Fruit fly (Drosophila melanogaster) whole organism, embryonic: Measurements from ENCODE around the gene CG13917.

ENCODE experiments used
- Adf1 ChIP-seq: fragments of 200-800 bp; sonication (Bioruptor generic); IDR thresholded peaks from 2 replicates; pipeline ENCODE4 v1.3.6; 2022; ENCODE audit warnings: missing biosample characterization, missing genetic modification characterization
- Aef1 ChIP-seq: fragments of 200-800 bp; sonication (Bioruptor generic); IDR thresholded peaks from 3 replicates; pipeline ENCODE4 v1.3.6; 2022; ENCODE audit warnings: missing biosample characterization, missing genetic modification characterization
- Bgb ChIP-seq: fragments of 200-800 bp; sonication (Bioruptor generic); IDR thresholded peaks from 2 replicates; pipeline ENCODE4 v1.3.6; 2022; ENCODE audit warnings: missing biosample characterization, missing genetic modification characterization; ENCODE audit not compliant: partially characterized antibody
- BtbVII ChIP-seq: fragments of 200-800 bp; sonication (Bioruptor generic); optimal IDR thresholded peaks from 3 replicates; lab custom pipeline; 2017; ENCODE audit warnings: missing biosample characterization, mild to moderate bottlenecking, missing genetic modification characterization
- CG11560 ChIP-seq: fragments of 200-800 bp; sonication (Bioruptor generic); IDR thresholded peaks from 3 replicates; pipeline ENCODE4 v1.3.6; 2022; ENCODE audit warnings: missing biosample characterization, missing genetic modification characterization
- CG12236 ChIP-seq: fragments of 200-800 bp; sonication (Bioruptor generic); optimal IDR thresholded peaks from 2 replicates; lab custom pipeline; 2016; ENCODE audit warnings: missing biosample characterization, missing genetic modification characterization
- CG14441 ChIP-seq: fragments of 200-800 bp; sonication (Bioruptor generic); IDR thresholded peaks from 2 replicates; pipeline ENCODE4 v1.3.6; 2022; ENCODE audit warnings: missing biosample characterization, missing genetic modification characterization
- CG15073 ChIP-seq: fragments of 200-800 bp; sonication (Bioruptor generic); optimal IDR thresholded peaks from 2 replicates; lab custom pipeline; 2016; ENCODE audit warnings: missing biosample characterization, missing genetic modification characterization
- CG15479 ChIP-seq: fragments of 200-800 bp; sonication (Bioruptor generic); optimal IDR thresholded peaks from 3 replicates; lab custom pipeline; 2019; ENCODE audit warnings: missing biosample characterization, mild to moderate bottlenecking, missing genetic modification characterization, moderate library complexity
- CG1647 ChIP-seq: fragments of 200-800 bp; sonication (Bioruptor generic); optimal IDR thresholded peaks from 3 replicates; lab custom pipeline; 2016; ENCODE audit warnings: missing biosample characterization, missing genetic modification characterization
- CG17328 ChIP-seq: fragments of 200-800 bp; sonication (Bioruptor generic); IDR thresholded peaks from 2 replicates; pipeline ENCODE4 v1.3.6; 2022; ENCODE audit warnings: missing biosample characterization, missing genetic modification characterization
- CG17568 ChIP-seq: fragments of 200-800 bp; sonication (Bioruptor generic); optimal IDR thresholded peaks from 2 replicates; lab custom pipeline; 2018; ENCODE audit warnings: missing biosample characterization, mild to moderate bottlenecking, missing genetic modification characterization, moderate library complexity
- CG17912 ChIP-seq: fragments of 200-800 bp; sonication (Bioruptor generic); optimal IDR thresholded peaks from 2 replicates; lab custom pipeline; 2018; ENCODE audit warnings: missing biosample characterization, mild to moderate bottlenecking, missing genetic modification characterization
- CG2120 ChIP-seq: fragments of 200-800 bp; sonication (Bioruptor generic); optimal IDR thresholded peaks from 3 replicates; lab custom pipeline; 2016; ENCODE audit warnings: missing biosample characterization, missing genetic modification characterization
- CG3065 ChIP-seq: fragments of 200-800 bp; sonication (Bioruptor generic); optimal IDR thresholded peaks from 2 replicates; lab custom pipeline; 2016; ENCODE audit warnings: missing biosample characterization, missing genetic modification characterization
- CG31388 ChIP-seq: fragments of 200-800 bp; sonication (Bioruptor generic); optimal IDR thresholded peaks from 2 replicates; lab custom pipeline; 2016; ENCODE audit warnings: missing biosample characterization, missing genetic modification characterization
- CG31441 ChIP-seq: fragments of 200-800 bp; sonication (Bioruptor generic); IDR thresholded peaks from 2 replicates; pipeline ENCODE4 v1.3.6; 2022; ENCODE audit warnings: missing biosample characterization, missing genetic modification characterization
- CG3281 ChIP-seq: fragments of 200-800 bp; sonication (Bioruptor generic); optimal IDR thresholded peaks from 3 replicates; lab custom pipeline; 2017; ENCODE audit warnings: missing biosample characterization, mild to moderate bottlenecking, missing genetic modification characterization
- CG33213 ChIP-seq: fragments of 200-800 bp; sonication (Bioruptor generic); optimal IDR thresholded peaks from 3 replicates; lab custom pipeline; 2016; ENCODE audit warnings: missing biosample characterization, missing genetic modification characterization
- CG33557 ChIP-seq: fragments of 200-800 bp; sonication (Bioruptor generic); optimal IDR thresholded peaks from 2 replicates; lab custom pipeline; 2019; ENCODE audit warnings: missing biosample characterization, mild to moderate bottlenecking, missing genetic modification characterization, moderate library complexity
- CG6854 ChIP-seq: fragments of 200-800 bp; sonication (Bioruptor generic); optimal IDR thresholded peaks from 3 replicates; lab custom pipeline; 2017; ENCODE audit warnings: missing biosample characterization, mild to moderate bottlenecking, missing genetic modification characterization
- CG9817 ChIP-seq: fragments of 200-800 bp; sonication (Bioruptor generic); optimal IDR thresholded peaks from 2 replicates; lab custom pipeline; 2018; ENCODE audit warnings: missing biosample characterization, mild to moderate bottlenecking, missing genetic modification characterization, moderate library complexity
- Chrac-16 ChIP-seq: fragments of 200-800 bp; sonication (Bioruptor generic); optimal IDR thresholded peaks from 3 replicates; lab custom pipeline; 2016; ENCODE audit warnings: missing biosample characterization, missing genetic modification characterization
- CoRest ChIP-seq: fragments of 200-800 bp; sonication (Bioruptor generic); optimal IDR thresholded peaks from 3 replicates; lab custom pipeline; 2018; ENCODE audit warnings: missing biosample characterization, mild to moderate bottlenecking, missing genetic modification characterization, moderate library complexity
- D ChIP-seq, 2 experiments: fragments of 200-800 bp in 1 of 2; fragments of >200 bp in 1 of 2; sonication (Bioruptor generic) in 1 of 2; optimal IDR thresholded peaks; 2 replicates in 1 of 2; 3 replicates in 1 of 2; lab custom pipeline; 2017; ENCODE audit warnings: mild to moderate bottlenecking in 1 of 2, missing biosample characterization in 1 of 2, missing genetic modification characterization in 1 of 2, missing genetic modification reagents in 1 of 2
- E2f1 ChIP-seq: fragments of 200-800 bp; sonication (Bioruptor generic); IDR thresholded peaks from 2 replicates; pipeline ENCODE4 v1.3.6; 2022; ENCODE audit warnings: missing biosample characterization, missing genetic modification characterization
- Eip74EF ChIP-seq, 2 experiments: fragments of 200-800 bp in 1 of 2; fragments of >200 bp in 1 of 2; sonication (Bioruptor generic) in 1 of 2; optimal IDR thresholded peaks; 2 replicates each; lab custom pipeline; 2017 to 2019; ENCODE audit warnings: missing biosample characterization in 2 of 2, missing genetic modification characterization in 2 of 2, mild to moderate bottlenecking in 1 of 2, moderate library complexity in 1 of 2
- Ets65A ChIP-seq: fragments of 200-800 bp; sonication (Bioruptor generic); peaks from one replicate; lab custom pipeline; 2016; ENCODE audit warnings: missing biosample characterization, missing genetic modification characterization
- HLH54F ChIP-seq: fragments of 200-800 bp; sonication (Bioruptor generic); optimal IDR thresholded peaks from 3 replicates; lab custom pipeline; 2016; ENCODE audit warnings: missing biosample characterization, missing genetic modification characterization
- HmgD ChIP-seq: fragments of 200-800 bp; sonication (Bioruptor generic); optimal IDR thresholded peaks from 3 replicates; lab custom pipeline; 2016; ENCODE audit warnings: missing biosample characterization, missing genetic modification characterization
- Hr3 ChIP-seq: fragments of 200-800 bp; sonication (Bioruptor generic); optimal IDR thresholded peaks from 3 replicates; lab custom pipeline; 2016; ENCODE audit warnings: missing biosample characterization, missing genetic modification characterization
- Hr51 ChIP-seq, 2 experiments: fragments of 200-800 bp; sonication (Bioruptor generic); optimal IDR thresholded peaks; 2 replicates in 1 of 2; 3 replicates in 1 of 2; lab custom pipeline; 2016 to 2018; ENCODE audit warnings: missing biosample characterization in 2 of 2, missing genetic modification characterization in 2 of 2, mild to moderate bottlenecking in 1 of 2, moderate library complexity in 1 of 2
- Lim3 ChIP-seq: fragments of 200-800 bp; sonication (Bioruptor generic); IDR thresholded peaks from 2 replicates; pipeline ENCODE4 v1.3.6; 2022; ENCODE audit warnings: missing biosample characterization, missing genetic modification characterization
- NfI ChIP-seq: fragments of 200-800 bp; sonication (Bioruptor generic); optimal IDR thresholded peaks from 3 replicates; lab custom pipeline; 2018; ENCODE audit warnings: missing biosample characterization, mild to moderate bottlenecking, missing genetic modification characterization, moderate library complexity
- Poxn ChIP-seq: fragments of 200-800 bp; sonication (Bioruptor generic); IDR thresholded peaks from 2 replicates; pipeline ENCODE4 v1.3.6; 2022; ENCODE audit warnings: missing biosample characterization, missing genetic modification characterization
- Ravus ChIP-seq: fragments of 200-800 bp; sonication (Bioruptor generic); IDR thresholded peaks from 2 replicates; pipeline ENCODE4 v1.3.6; 2022; ENCODE audit warnings: missing biosample characterization, missing genetic modification characterization
- Rx ChIP-seq: fragments of 200-800 bp; sonication (Bioruptor generic); IDR thresholded peaks from 2 replicates; pipeline ENCODE4 v1.3.6; 2022; ENCODE audit warnings: missing biosample characterization, missing genetic modification characterization
- Sry-β ChIP-seq: fragments of 200-800 bp; sonication (Bioruptor generic); optimal IDR thresholded peaks from 2 replicates; lab custom pipeline; 2018; ENCODE audit warnings: missing biosample characterization, mild to moderate bottlenecking, missing genetic modification characterization, moderate library complexity
- corto ChIP-seq: fragments of 200-800 bp; sonication (Bioruptor generic); optimal IDR thresholded peaks from 2 replicates; lab custom pipeline; 2016; ENCODE audit warnings: missing biosample characterization, mild to moderate bottlenecking, missing genetic modification characterization, moderate library complexity
- dati ChIP-seq: fragments of 200-800 bp; sonication (Bioruptor generic); IDR thresholded peaks from 2 replicates; pipeline ENCODE4 v1.3.6; 2022; ENCODE audit warnings: missing biosample characterization, missing genetic modification characterization
- eve ChIP-seq, 2 experiments: fragments of >200 bp; optimal IDR thresholded peaks; 2 replicates each; lab custom pipeline; 2017; ENCODE audit warnings: missing biosample characterization in 2 of 2, missing genetic modification characterization in 2 of 2
- eyg ChIP-seq: fragments of 200-800 bp; sonication (Bioruptor generic); optimal IDR thresholded peaks from 3 replicates; lab custom pipeline; 2016; ENCODE audit warnings: missing biosample characterization, missing genetic modification characterization
- h ChIP-seq: fragments of >200 bp; optimal IDR thresholded peaks from 2 replicates; lab custom pipeline; 2017
- ind ChIP-seq: fragments of 200-800 bp; sonication (Bioruptor generic); optimal IDR thresholded peaks from 3 replicates; lab custom pipeline; 2016; ENCODE audit warnings: missing biosample characterization, missing genetic modification characterization
- ken ChIP-seq: fragments of 200-800 bp; sonication (Bioruptor generic); IDR thresholded peaks from 3 replicates; pipeline ENCODE4 v1.3.6; 2022; ENCODE audit warnings: missing biosample characterization, missing genetic modification characterization
- odd ChIP-seq: fragments of 200-800 bp; sonication (Bioruptor generic); optimal IDR thresholded peaks from 2 replicates; lab custom pipeline; 2017; ENCODE audit warnings: missing biosample characterization, mild to moderate bottlenecking, missing genetic modification characterization
- onecut ChIP-seq: fragments of 200-800 bp; sonication (Bioruptor generic); IDR thresholded peaks from 2 replicates; pipeline ENCODE4 v1.3.6; 2022; ENCODE audit warnings: missing biosample characterization, missing genetic modification characterization
- otp ChIP-seq: fragments of 200-800 bp; sonication (Bioruptor generic); IDR thresholded peaks from 3 replicates; pipeline ENCODE4, ENCODE4 v1.3.6; 2022; ENCODE audit warnings: missing biosample characterization, missing genetic modification characterization
- tgo ChIP-seq: fragments of 200-800 bp; sonication (Bioruptor generic); IDR thresholded peaks from 3 replicates; pipeline ENCODE4 v1.3.6; 2022; ENCODE audit warnings: missing biosample characterization, missing genetic modification characterization
- tx ChIP-seq: fragments of 200-800 bp; sonication (Bioruptor generic); optimal IDR thresholded peaks from 2 replicates; lab custom pipeline; 2016; ENCODE audit warnings: missing biosample characterization, missing genetic modification characterization
- usp ChIP-seq: fragments of >200 bp; optimal IDR thresholded peaks from 2 replicates; lab custom pipeline; 2017; ENCODE audit warnings: missing biosample characterization, missing genetic modification characterization
- z ChIP-seq: fragments of 200-800 bp; sonication (Bioruptor generic); IDR thresholded peaks from 3 replicates; pipeline ENCODE4 v1.3.6; 2022; ENCODE audit warnings: missing biosample characterization, missing genetic modification characterization

CG13917 gene

DNA sequence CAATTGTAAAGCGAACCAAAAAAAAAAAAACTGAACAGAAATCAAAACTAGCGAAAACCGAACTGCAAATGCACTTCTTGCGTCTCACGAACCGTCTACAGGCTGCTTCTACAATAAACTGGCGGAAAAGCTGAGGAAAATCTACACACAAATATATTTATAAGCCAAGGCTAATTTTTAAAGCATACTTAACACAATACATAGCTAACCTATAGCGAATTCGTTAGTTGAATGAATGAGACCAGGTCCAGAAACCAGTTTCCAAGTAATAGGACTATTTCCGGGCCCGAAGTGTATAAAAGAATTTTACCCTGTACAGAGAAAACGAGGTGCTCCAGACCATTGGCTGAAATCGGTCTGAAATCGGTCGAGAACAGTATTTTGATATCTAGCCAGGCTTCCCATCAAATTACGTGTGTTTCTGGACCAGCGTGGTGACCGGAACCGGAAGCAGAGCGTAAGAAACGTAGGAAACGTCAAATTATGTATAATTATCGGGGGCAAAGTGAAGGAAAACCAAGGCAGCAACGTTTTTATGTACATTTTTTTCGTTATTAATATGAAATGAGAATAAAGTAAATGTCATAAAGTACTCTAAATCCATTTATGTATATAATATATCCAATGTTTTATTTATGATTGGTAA is 645 bp upstream of the CG13917 start (continued):
- TF ChIP-seq Ravus (GFP tag; lab: Robert Waterston, UW) (no peak), h (lab: Kevin White, UChicago) (no peak), Hr3 (no peak), tgo (no peak), HmgD (GFP tag; lab: Kevin White, UChicago) (no peak), D (optimal IDR thresholded peaks at IDR 0.05; lab: Kevin White, UChicago) (no peak), D (GFP tag; optimal IDR thresholded peaks at IDR 0.05; lab: Kevin White, UChicago) (no peak), BtbVII (GFP tag; lab: Kevin White, UChicago) (peak; percentile 25), z (GFP tag; lab: Robert Waterston, UW) (0 out of 3 replicates have a peak, but pooled peaks have one; percentile 12), dati (no peak), Sry-β (GFP tag; lab: Kevin White, UChicago) (no peak), Lim3 (no peak), CG1647 (no peak), Adf1 (no peak), CG9817 (tag; lab: Kevin White, UChicago) (no peak), ken (GFP tag; lab: Robert Waterston, UW) (no peak), Hr51 (GFP tag; optimal IDR thresholded peaks at IDR 0.05; lab: Kevin White, UChicago) (no peak), CG33557 (no peak), CG15479 (no peak), CG17912 (GFP tag; lab: Kevin White, UChicago) (no peak), Ets65A (GFP tag; lab: Kevin White, UChicago) (no peak), CG15073 (GFP tag; lab: Kevin White, UChicago) (no peak), tx (no peak), HLH54F (GFP tag; lab: Kevin White, UChicago) (no peak), eve (GFP tag; optimal IDR thresholded peaks at IDR 0.05; lab: Kevin White, UChicago) (no peak), Bgb (GFP tag; lab: Robert Waterston, UW) (no peak), ind (GFP tag; lab: Kevin White, UChicago) (no peak), odd (GFP tag; lab: Kevin White, UChicago) (no peak), Chrac-16 (GFP tag; lab: Kevin White, UChicago) (no peak), eyg (no peak), CG17568 (GFP tag; lab: Kevin White, UChicago) (peak; percentile 35), CG12236 (no peak), CG31441 (GFP tag; lab: Robert Waterston, UW) (0 out of 2 replicates have a peak, but pooled peaks have one; percentile 13), CG3281 (GFP tag; lab: Kevin White, UChicago) (no peak), CG14441 (GFP tag; lab: Robert Waterston, UW) (no peak), Aef1 (GFP tag; lab: Robert Waterston, UW) (no peak), CG31388 (GFP tag; lab: Kevin White, UChicago) (no peak), CG17328 (no peak), onecut (GFP tag; lab: Robert Waterston, UW) (no peak), Eip74EF (GFP tag; optimal IDR thresholded peaks at IDR 0.05; lab: Kevin White, UChicago) (no peak), Poxn (no peak), CG6854 (GFP tag; lab: Kevin White, UChicago) (peak; percentile 15), corto (GFP tag; lab: Kevin White, UChicago) (no peak), CoRest (tag; lab: Kevin White, UChicago) (no peak), otp (no peak), CG11560 (tag; lab: Robert Waterston, UW) (no peak), CG3065 (GFP tag; lab: Kevin White, UChicago) (no peak), CG2120 (GFP tag; lab: Kevin White, UChicago) (no peak), Rx (GFP tag; lab: Robert Waterston, UW) (no peak), usp (GFP tag; lab: Kevin White, UChicago) (no peak), E2f1 (GFP tag; lab: Robert Waterston, UW) (no peak), CG33213 (no peak), NfI (GFP tag; lab: Kevin White, UChicago) (no peak)
